Worm (Caenorhabditis elegans): ENCODE data around the gene ctns-1.

DNA sequence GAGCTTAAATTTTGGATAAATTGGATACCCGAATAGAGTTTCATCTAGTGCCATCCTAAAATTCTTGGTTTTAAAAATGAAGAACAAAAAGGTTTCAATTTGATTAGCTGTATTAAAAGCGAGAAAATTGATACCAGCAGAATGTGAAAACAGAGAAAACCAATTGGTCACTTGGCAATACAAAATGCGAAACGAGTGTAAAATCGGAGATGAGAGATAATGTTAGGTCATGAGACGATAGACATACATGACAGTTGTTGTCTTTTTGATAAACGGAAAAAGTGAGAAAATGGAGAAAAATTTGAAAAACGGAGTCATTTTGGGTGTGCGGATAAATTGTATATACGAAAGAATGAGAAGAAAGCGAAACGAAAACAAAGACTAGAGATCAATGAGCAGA is 31.7 kb downstream of the ctns-1 start, which contains the start of gene sfxn-5:
- no peak for TF ChIP-seq hnd-1 (tag; optimal IDR thresholded peaks at IDR 0.05)
- TF ChIP-seq aly-1 (tag; optimal IDR thresholded peaks at IDR 0.05): no peak
- TF ChIP-seq ceh-36 (tag; optimal IDR thresholded peaks at IDR 0.05): no peak
- TF ChIP-seq flt-1 (GFP tag; IDR thresholded peaks at IDR 0.05): no peak
- no peak for TF ChIP-seq ama-1 (optimal IDR thresholded peaks at IDR 0.05)
- no peak for TF ChIP-seq tbx-37 (GFP tag; conservative IDR thresholded peaks at IDR 0.05)
- no peak for TF ChIP-seq tra-4 (tag; optimal IDR thresholded peaks at IDR 0.05)
- no peak for TF ChIP-seq pes-1 (GFP tag; IDR thresholded peaks at IDR 0.05)

All from whole organism, early embryonic.